Fruit fly (Drosophila melanogaster) whole organism, embryonic: Measurements from ENCODE around the gene CG13893.

ENCODE experiments used
- Adf1 ChIP-seq: fragments of 200-800 bp; sonication (Bioruptor generic); IDR thresholded peaks from 2 replicates; pipeline ENCODE4 v1.3.6; 2022; ENCODE audit warnings: missing biosample characterization, missing genetic modification characterization
- Aef1 ChIP-seq: fragments of 200-800 bp; sonication (Bioruptor generic); IDR thresholded peaks from 3 replicates; pipeline ENCODE4 v1.3.6; 2022; ENCODE audit warnings: missing biosample characterization, missing genetic modification characterization
- Awh ChIP-seq: fragments of 200-800 bp; sonication (Bioruptor generic); IDR thresholded peaks from 2 replicates; pipeline ENCODE4, ENCODE4 v1.3.6; 2022; ENCODE audit warnings: missing biosample characterization, missing genetic modification characterization
- C15 ChIP-seq: fragments of 200-800 bp; sonication (Bioruptor generic); IDR thresholded peaks from 3 replicates; pipeline ENCODE4 v1.3.6; 2022; ENCODE audit warnings: missing biosample characterization, missing genetic modification characterization
- CG10209 ChIP-seq: fragments of 200-800 bp; sonication (Bioruptor generic); optimal IDR thresholded peaks from 3 replicates; lab custom pipeline; 2017; ENCODE audit warnings: missing biosample characterization, mild to moderate bottlenecking, missing genetic modification characterization, missing genetic modification reagents
- CG1024 ChIP-seq: fragments of 200-800 bp; sonication (Bioruptor generic); IDR thresholded peaks from 2 replicates; pipeline ENCODE4 v1.3.6; 2022; ENCODE audit warnings: missing biosample characterization, missing genetic modification characterization
- CG11696 ChIP-seq: fragments of 200-800 bp; sonication (Bioruptor generic); IDR thresholded peaks from 2 replicates; pipeline ENCODE4 v1.3.6; 2022; ENCODE audit warnings: missing biosample characterization, missing genetic modification characterization
- CG12071 ChIP-seq: fragments of 200-800 bp; sonication (Bioruptor generic); optimal IDR thresholded peaks from 3 replicates; lab custom pipeline; 2018; ENCODE audit warnings: missing biosample characterization, mild to moderate bottlenecking, missing genetic modification characterization
- CG12769 ChIP-seq: fragments of 200-800 bp; sonication (Bioruptor generic); optimal IDR thresholded peaks from 2 replicates; lab custom pipeline; 2019; ENCODE audit warnings: missing biosample characterization, mild to moderate bottlenecking, missing genetic modification characterization, moderate library complexity
- CG14014 ChIP-seq: fragments of 200-800 bp; sonication (Bioruptor generic); IDR thresholded peaks from 2 replicates; pipeline ENCODE4 v1.3.6; 2022; ENCODE audit warnings: missing biosample characterization, missing genetic modification characterization
- CG14050 ChIP-seq: fragments of 200-800 bp; sonication (Bioruptor generic); IDR thresholded peaks from 3 replicates; pipeline ENCODE4 v1.3.6; 2022; ENCODE audit warnings: missing biosample characterization, missing genetic modification characterization
- CG15601 ChIP-seq: fragments of 200-800 bp; sonication (Bioruptor generic); optimal IDR thresholded peaks from 3 replicates; lab custom pipeline; 2019; ENCODE audit warnings: missing biosample characterization, mild to moderate bottlenecking, missing genetic modification characterization, moderate library complexity
- CG1602 ChIP-seq: fragments of 200-800 bp; sonication (Bioruptor generic); optimal IDR thresholded peaks from 3 replicates; lab custom pipeline; 2016; ENCODE audit warnings: missing biosample characterization, missing genetic modification characterization
- CG1647 ChIP-seq: fragments of 200-800 bp; sonication (Bioruptor generic); optimal IDR thresholded peaks from 3 replicates; lab custom pipeline; 2016; ENCODE audit warnings: missing biosample characterization, missing genetic modification characterization
- CG17328 ChIP-seq: fragments of 200-800 bp; sonication (Bioruptor generic); IDR thresholded peaks from 2 replicates; pipeline ENCODE4 v1.3.6; 2022; ENCODE audit warnings: missing biosample characterization, missing genetic modification characterization
- CG17385 ChIP-seq: fragments of 200-800 bp; sonication (Bioruptor generic); optimal IDR thresholded peaks from 3 replicates; lab custom pipeline; 2018; ENCODE audit warnings: missing biosample characterization, mild to moderate bottlenecking, missing genetic modification characterization
- CG17612 ChIP-seq: fragments of 200-800 bp; sonication (Bioruptor generic); IDR thresholded peaks from 2 replicates; pipeline ENCODE4 v1.3.6; 2022; ENCODE audit warnings: missing biosample characterization, missing genetic modification characterization
- CG17912 ChIP-seq: fragments of 200-800 bp; sonication (Bioruptor generic); optimal IDR thresholded peaks from 2 replicates; lab custom pipeline; 2018; ENCODE audit warnings: missing biosample characterization, mild to moderate bottlenecking, missing genetic modification characterization
- CG2116 ChIP-seq: fragments of 200-800 bp; sonication (Bioruptor generic); optimal IDR thresholded peaks from 3 replicates; lab custom pipeline; 2018; ENCODE audit warnings: missing biosample characterization, mild to moderate bottlenecking, missing genetic modification characterization
- CG31224 ChIP-seq: fragments of 200-800 bp; sonication (Bioruptor generic); IDR thresholded peaks from 2 replicates; pipeline ENCODE4 v1.3.6; 2022; ENCODE audit warnings: missing biosample characterization, missing genetic modification characterization
- CG34422 ChIP-seq: fragments of 200-800 bp; sonication (Bioruptor generic); IDR thresholded peaks from 3 replicates; pipeline ENCODE4 v1.3.6; 2022; ENCODE audit warnings: missing biosample characterization, missing genetic modification characterization
- CG3847 ChIP-seq: fragments of 200-800 bp; sonication (Bioruptor generic); IDR thresholded peaks from 2 replicates; pipeline ENCODE4 v1.3.6; 2022; ENCODE audit warnings: missing biosample characterization, missing genetic modification characterization
- CG6272 ChIP-seq: fragments of 200-800 bp; sonication (Bioruptor generic); IDR thresholded peaks from 2 replicates; pipeline ENCODE4 v1.3.6; 2022; ENCODE audit warnings: missing biosample characterization, missing genetic modification characterization
- CG7963 ChIP-seq: fragments of 200-800 bp; sonication (Bioruptor generic); IDR thresholded peaks from 3 replicates; pipeline ENCODE4 v1.3.6; 2022; ENCODE audit warnings: missing biosample characterization, missing genetic modification characterization; ENCODE audit not compliant: partially characterized antibody
- CG7987 ChIP-seq: fragments of 200-800 bp; sonication (Bioruptor generic); optimal IDR thresholded peaks from 2 replicates; lab custom pipeline; 2018; ENCODE audit warnings: missing biosample characterization, mild to moderate bottlenecking, missing genetic modification characterization, moderate library complexity
- CG8089 ChIP-seq: fragments of 200-800 bp; sonication (Bioruptor generic); optimal IDR thresholded peaks from 3 replicates; lab custom pipeline; 2016; ENCODE audit warnings: missing biosample characterization, missing genetic modification characterization
- CG9215 ChIP-seq: fragments of 200-800 bp; sonication (Bioruptor generic); IDR thresholded peaks from 2 replicates; pipeline ENCODE4 v1.3.6; 2022; ENCODE audit warnings: missing biosample characterization, missing genetic modification characterization
- D ChIP-seq, 2 experiments: fragments of 200-800 bp in 1 of 2; fragments of >200 bp in 1 of 2; sonication (Bioruptor generic) in 1 of 2; optimal IDR thresholded peaks; 2 replicates in 1 of 2; 3 replicates in 1 of 2; lab custom pipeline; 2017; ENCODE audit warnings: mild to moderate bottlenecking in 1 of 2, missing biosample characterization in 1 of 2, missing genetic modification characterization in 1 of 2, missing genetic modification reagents in 1 of 2
- Ets65A ChIP-seq: fragments of 200-800 bp; sonication (Bioruptor generic); peaks from one replicate; lab custom pipeline; 2016; ENCODE audit warnings: missing biosample characterization, missing genetic modification characterization
- Fer1 ChIP-seq: fragments of 200-800 bp; sonication (Bioruptor generic); optimal IDR thresholded peaks from 2 replicates; lab custom pipeline; 2017; ENCODE audit warnings: missing biosample characterization, mild to moderate bottlenecking, missing genetic modification characterization
- H2.0 ChIP-seq: fragments of 200-800 bp; sonication (Bioruptor generic); IDR thresholded peaks from 2 replicates; pipeline ENCODE4 v1.3.6; 2022; ENCODE audit warnings: missing biosample characterization, missing genetic modification characterization
- HLH3B ChIP-seq: fragments of 200-800 bp; sonication (Bioruptor generic); IDR thresholded peaks from 2 replicates; pipeline ENCODE4 v1.3.6; 2022; ENCODE audit warnings: missing biosample characterization, missing genetic modification characterization
- HLH54F ChIP-seq: fragments of 200-800 bp; sonication (Bioruptor generic); optimal IDR thresholded peaks from 3 replicates; lab custom pipeline; 2016; ENCODE audit warnings: missing biosample characterization, missing genetic modification characterization
- Hmx ChIP-seq: fragments of 200-800 bp; sonication (Bioruptor generic); optimal IDR thresholded peaks from 2 replicates; lab custom pipeline; 2016; ENCODE audit warnings: missing biosample characterization, missing genetic modification characterization
- Myb ChIP-seq: fragments of 200-800 bp; sonication (Bioruptor generic); optimal IDR thresholded peaks from 2 replicates; lab custom pipeline; 2016; ENCODE audit warnings: missing biosample characterization, missing genetic modification characterization
- NC2α ChIP-seq: fragments of 200-800 bp; sonication (Bioruptor generic); optimal IDR thresholded peaks from 2 replicates; lab custom pipeline; 2016; ENCODE audit warnings: missing biosample characterization, missing genetic modification characterization
- Nf-YA ChIP-seq: fragments of 200-800 bp; sonication (Bioruptor generic); IDR thresholded peaks from 2 replicates; pipeline ENCODE4 v1.3.6; 2022; ENCODE audit warnings: missing biosample characterization, missing genetic modification characterization
- Oaz ChIP-seq: fragments of 200-800 bp; sonication (Bioruptor generic); IDR thresholded peaks from 2 replicates; pipeline ENCODE4 v1.3.6; 2022; ENCODE audit warnings: missing biosample characterization, missing genetic modification characterization
- YL-1 ChIP-seq: fragments of 200-800 bp; sonication (Bioruptor generic); optimal IDR thresholded peaks from 3 replicates; lab custom pipeline; 2017; ENCODE audit warnings: missing biosample characterization, mild to moderate bottlenecking, missing genetic modification characterization
- ab ChIP-seq: fragments of 200-800 bp; sonication (Bioruptor generic); optimal IDR thresholded peaks from 2 replicates; lab custom pipeline; 2016; ENCODE audit warnings: missing biosample characterization, missing genetic modification characterization
- chm ChIP-seq: fragments of 200-800 bp; sonication (Bioruptor generic); IDR thresholded peaks from 2 replicates; pipeline ENCODE4 v1.3.6; 2022; ENCODE audit warnings: missing biosample characterization, missing genetic modification characterization
- cwo ChIP-seq: fragments of 200-800 bp; sonication (Bioruptor generic); optimal IDR thresholded peaks from 3 replicates; lab custom pipeline; 2017; ENCODE audit warnings: missing biosample characterization, missing genetic modification characterization, mild to moderate bottlenecking, moderate library complexity, missing genetic modification reagents
- exex ChIP-seq: fragments of 200-800 bp; sonication (Bioruptor generic); optimal IDR thresholded peaks from 4 replicates; lab custom pipeline; 2018; ENCODE audit warnings: missing biosample characterization, mild to moderate bottlenecking, missing genetic modification characterization, moderate library complexity
- grau ChIP-seq: fragments of 200-800 bp; optimal IDR thresholded peaks from 3 replicates; lab custom pipeline; 2019; ENCODE audit warnings: missing biosample characterization, mild to moderate bottlenecking, missing genetic modification characterization, moderate library complexity
- h ChIP-seq: fragments of >200 bp; optimal IDR thresholded peaks from 2 replicates; lab custom pipeline; 2017
- kah ChIP-seq: fragments of 200-800 bp; sonication (Bioruptor generic); optimal IDR thresholded peaks from 2 replicates; lab custom pipeline; 2018; ENCODE audit warnings: missing biosample characterization, mild to moderate bottlenecking, missing genetic modification characterization
- kay ChIP-seq: fragments of 200-800 bp; sonication (Bioruptor generic); optimal IDR thresholded peaks from 2 replicates; lab custom pipeline; 2016; ENCODE audit warnings: missing biosample characterization, missing genetic modification characterization
- nom ChIP-seq: fragments of 200-800 bp; sonication (Bioruptor generic); optimal IDR thresholded peaks from 2 replicates; lab custom pipeline; 2017; ENCODE audit warnings: missing biosample characterization, missing genetic modification characterization, mild to moderate bottlenecking, moderate library complexity, missing genetic modification reagents
- scrt ChIP-seq: fragments of 200-800 bp; sonication (Bioruptor generic); optimal IDR thresholded peaks from 2 replicates; lab custom pipeline; 2018; ENCODE audit warnings: missing biosample characterization, mild to moderate bottlenecking, missing genetic modification characterization, moderate library complexity
- sd ChIP-seq: fragments of 200-800 bp; sonication (Bioruptor generic); optimal IDR thresholded peaks from 3 replicates; lab custom pipeline; 2018; ENCODE audit warnings: missing biosample characterization, mild to moderate bottlenecking, missing genetic modification characterization, moderate library complexity
- vnd ChIP-seq: fragments of 200-800 bp; sonication (Bioruptor generic); IDR thresholded peaks from 3 replicates; pipeline ENCODE4 v1.3.6; 2022; ENCODE audit warnings: missing biosample characterization, missing genetic modification characterization; ENCODE audit not compliant: partially characterized antibody
- yki ChIP-seq: fragments of >200 bp; optimal IDR thresholded peaks from 3 replicates; lab custom pipeline; 2018
- zf30C ChIP-seq: fragments of 200-800 bp; sonication (Bioruptor generic); optimal IDR thresholded peaks from 3 replicates; lab custom pipeline; 2018; ENCODE audit warnings: missing biosample characterization, mild to moderate bottlenecking, missing genetic modification characterization

CG13893 gene

DNA sequence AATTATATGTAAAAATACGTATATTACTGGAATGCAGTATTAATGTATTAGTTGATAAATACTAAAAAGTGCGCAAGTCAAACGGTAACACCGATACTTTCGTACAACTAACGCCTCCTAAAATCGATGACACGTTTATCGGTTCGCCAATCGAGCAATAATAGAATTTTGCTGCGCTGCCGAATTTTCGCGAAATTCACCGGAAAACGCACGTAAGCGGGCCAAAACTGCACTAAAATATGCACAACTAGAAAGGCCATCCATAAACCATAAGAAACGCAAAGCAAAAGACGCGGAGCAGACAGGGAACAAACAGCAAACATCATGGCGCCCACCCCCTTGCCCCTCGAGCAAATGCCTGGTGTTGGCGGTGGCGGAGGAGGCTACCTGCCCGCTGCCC lies 10.7 kb downstream of the CG13893 start, which contains the start of gene MED14 (continued):
- TF ChIP-seq sd = peak; percentile 97
- no peak for TF ChIP-seq H2.0 (GFP tag; lab: Robert Waterston, UW)
- no peak for TF ChIP-seq NC2α (GFP tag; lab: Kevin White, UChicago)
- no peak for TF ChIP-seq Hmx
- TF ChIP-seq CG14050 (GFP tag; lab: Robert Waterston, UW) = no peak
- TF ChIP-seq CG1024 = no peak
- no peak for TF ChIP-seq CG1647
- TF ChIP-seq CG1602 (GFP tag; lab: Kevin White, UChicago) = no peak
- TF ChIP-seq kay (GFP tag; lab: Kevin White, UChicago) = no peak
- peak; percentile 33; the same call in 1 of the 3 replicates for TF ChIP-seq vnd (GFP tag; lab: Robert Waterston, UW)
- peak; percentile 63; the same call in 1 of the 3 replicates for TF ChIP-seq CG7963 (GFP tag; lab: Robert Waterston, UW)
- no peak for TF ChIP-seq CG3847 (GFP tag; lab: Robert Waterston, UW)
- no peak for TF ChIP-seq CG17328
- no peak for TF ChIP-seq CG17385 (GFP tag; lab: Kevin White, UChicago)
- no peak for TF ChIP-seq yki (lab: Kevin White, UChicago)
- no peak for TF ChIP-seq chm (GFP tag; lab: Robert Waterston, UW)
- no peak for TF ChIP-seq CG11696
- TF ChIP-seq D (optimal IDR thresholded peaks at IDR 0.05; lab: Kevin White, UChicago) = no peak
- no peak for TF ChIP-seq D (GFP tag; optimal IDR thresholded peaks at IDR 0.05; lab: Kevin White, UChicago)
- no peak for TF ChIP-seq CG17912 (GFP tag; lab: Kevin White, UChicago)
- TF ChIP-seq HLH54F = no peak
- no peak for TF ChIP-seq ab
- TF ChIP-seq CG12071 = no peak
- TF ChIP-seq Aef1 (GFP tag; lab: Robert Waterston, UW) = no peak
- peak; percentile 64 for TF ChIP-seq CG2116 (GFP tag; lab: Kevin White, UChicago)
- TF ChIP-seq CG31224 (GFP tag; lab: Robert Waterston, UW) = no peak
- no peak for TF ChIP-seq CG9215 (GFP tag; lab: Robert Waterston, UW)
- TF ChIP-seq HLH3B (GFP tag; lab: Robert Waterston, UW) = no peak
- no peak for TF ChIP-seq CG12769
- TF ChIP-seq Oaz = no peak
- no peak for TF ChIP-seq Nf-YA (GFP tag; lab: Robert Waterston, UW)
- no peak for TF ChIP-seq Fer1 (GFP tag; lab: Kevin White, UChicago)
- peak; percentile 21 for TF ChIP-seq Myb
- no peak for TF ChIP-seq CG7987 (GFP tag; lab: Kevin White, UChicago)
- no peak for TF ChIP-seq CG10209 (GFP tag; lab: Kevin White, UChicago)
- TF ChIP-seq Awh (GFP tag; lab: Robert Waterston, UW) = no peak
- TF ChIP-seq CG8089 (GFP tag; lab: Kevin White, UChicago) = no peak
- no peak for TF ChIP-seq scrt
- no peak for TF ChIP-seq CG14014 (GFP tag; lab: Robert Waterston, UW)
- TF ChIP-seq h (lab: Kevin White, UChicago) = no peak
- TF ChIP-seq YL-1 (GFP tag; lab: Kevin White, UChicago) = peak; percentile 48
- no peak for TF ChIP-seq CG15601 (tag; lab: Kevin White, UChicago)
- no peak for TF ChIP-seq kah
- TF ChIP-seq CG17612 (GFP tag; lab: Robert Waterston, UW) = no peak
- TF ChIP-seq CG34422 = peak; percentile 83; the same call in 1 of the 3 replicates
- peak; percentile 10; the same call in 1 of the 2 replicates for TF ChIP-seq Adf1 (GFP tag; lab: Robert Waterston, UW)
- TF ChIP-seq zf30C (GFP tag; lab: Kevin White, UChicago) = no peak
- no peak for TF ChIP-seq Ets65A (GFP tag; lab: Kevin White, UChicago)
- TF ChIP-seq exex = no peak
- TF ChIP-seq cwo (GFP tag; lab: Kevin White, UChicago) = no peak
- peak; percentile 43 for TF ChIP-seq nom (GFP tag; lab: Kevin White, UChicago)
- no peak for TF ChIP-seq CG6272 (GFP tag; lab: Robert Waterston, UW)
- peak; percentile 11 for TF ChIP-seq grau (tag; lab: Kevin White, UChicago)
- TF ChIP-seq C15 (GFP tag; lab: Robert Waterston, UW) = no peak
